Fruit fly (Drosophila melanogaster) Kc167 (cell line): ENCODE results near the gene CG14659.

Source experiments
- Myc ChIP-seq: fragments of >200 bp; optimal IDR thresholded peaks from 2 replicates; lab custom pipeline; 2017; ENCODE audit warnings: missing external identifiers
- Sin3A ChIP-seq: fragments of >200 bp; optimal IDR thresholded peaks from 2 replicates; lab custom pipeline; 2018; ENCODE audit warnings: missing external identifiers
- h ChIP-seq: fragments of >200 bp; optimal IDR thresholded peaks from 3 replicates; lab custom pipeline; 2018; ENCODE audit warnings: missing external identifiers
- insv ChIP-seq: fragments of >200 bp; optimal IDR thresholded peaks from 3 replicates; lab custom pipeline; 2018; ENCODE audit warnings: missing external identifiers
- psq ChIP-seq: fragments of >200 bp; optimal IDR thresholded peaks from 2 replicates; lab custom pipeline; 2017; ENCODE audit warnings: missing external identifiers
- ttk ChIP-seq: sonication (Bioruptor generic); optimal IDR thresholded peaks from 2 replicates; lab custom pipeline; 2017; ENCODE audit warnings: missing external identifiers

The CG14659 gene

DNA sequence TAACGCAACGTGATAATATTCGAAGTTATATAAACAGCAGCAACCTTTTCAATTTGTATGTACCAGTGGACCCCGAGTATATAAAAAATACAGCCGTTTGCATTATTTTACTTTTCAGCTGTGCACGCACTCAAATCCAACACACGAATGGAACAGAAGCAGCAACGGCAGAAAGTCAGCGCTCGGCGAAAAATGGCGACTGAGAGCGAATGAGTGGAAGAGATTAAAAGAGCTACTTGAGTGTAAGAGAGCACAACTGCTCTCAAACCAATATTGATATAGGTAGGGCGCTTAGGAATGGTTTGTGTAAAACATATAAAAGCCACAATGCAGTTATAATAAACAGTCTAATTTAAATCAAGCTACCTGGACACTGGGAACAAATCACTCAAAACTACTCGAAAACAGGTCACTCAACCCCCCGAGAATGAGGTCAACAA lies 24.8 kb downstream of the CG14659 start:
- TF ChIP-seq Myc (lab: Kevin White, UChicago) = no peak
- no peak for TF ChIP-seq Sin3A (lab: Kevin White, UChicago)
- TF ChIP-seq h = no peak
- TF ChIP-seq insv (lab: Kevin White, UChicago) = no peak
- no peak for TF ChIP-seq psq (lab: Kevin White, UChicago)
- TF ChIP-seq ttk (lab: Kevin White, UChicago) = no peak

DNA sequence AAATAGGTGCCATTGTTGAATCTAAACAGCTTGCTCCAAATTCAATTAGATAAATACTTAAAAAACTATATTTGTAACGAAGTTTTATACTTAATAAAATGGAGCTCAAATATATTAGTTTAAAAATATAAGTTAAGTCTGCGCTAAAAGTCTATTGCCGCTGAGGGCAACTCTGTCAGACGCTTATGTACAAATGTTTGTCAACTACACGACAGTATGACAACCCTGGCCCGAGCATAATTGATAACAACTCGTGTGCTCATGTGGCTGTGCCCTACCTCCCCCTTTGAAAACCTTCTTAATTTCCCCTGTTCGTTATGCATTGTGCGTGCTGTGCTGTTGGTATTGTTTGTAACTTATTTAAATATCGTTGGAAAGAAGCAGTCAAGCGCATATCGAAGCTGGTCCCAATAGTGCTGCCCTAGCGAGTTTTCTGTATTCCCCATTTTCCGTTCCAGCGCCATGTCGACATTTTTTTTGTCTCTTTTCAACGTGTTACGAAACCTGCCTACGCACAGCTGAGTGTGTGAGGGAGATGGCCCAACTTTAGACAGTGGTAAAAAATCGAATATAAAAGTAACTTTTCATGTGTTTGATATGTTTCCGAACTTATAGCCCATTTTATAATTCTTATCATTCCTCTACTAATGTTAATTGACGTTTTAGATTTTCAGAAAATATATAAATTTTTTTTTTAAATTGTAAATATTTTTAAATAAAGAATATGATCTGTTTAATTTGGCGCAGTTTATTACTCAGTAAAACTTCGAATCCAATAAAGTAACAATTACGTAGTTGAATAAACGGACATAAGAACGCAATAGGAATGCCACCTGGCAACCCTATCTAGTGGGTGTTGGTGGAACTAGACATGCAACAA lies 26.0 kb downstream of the CG14659 start:
- TF ChIP-seq h (no peak), Myc (lab: Kevin White, UChicago) (no peak), insv (lab: Kevin White, UChicago) (no peak), Sin3A (lab: Kevin White, UChicago) (no peak), ttk (lab: Kevin White, UChicago) (no peak), psq (lab: Kevin White, UChicago) (no peak)

DNA sequence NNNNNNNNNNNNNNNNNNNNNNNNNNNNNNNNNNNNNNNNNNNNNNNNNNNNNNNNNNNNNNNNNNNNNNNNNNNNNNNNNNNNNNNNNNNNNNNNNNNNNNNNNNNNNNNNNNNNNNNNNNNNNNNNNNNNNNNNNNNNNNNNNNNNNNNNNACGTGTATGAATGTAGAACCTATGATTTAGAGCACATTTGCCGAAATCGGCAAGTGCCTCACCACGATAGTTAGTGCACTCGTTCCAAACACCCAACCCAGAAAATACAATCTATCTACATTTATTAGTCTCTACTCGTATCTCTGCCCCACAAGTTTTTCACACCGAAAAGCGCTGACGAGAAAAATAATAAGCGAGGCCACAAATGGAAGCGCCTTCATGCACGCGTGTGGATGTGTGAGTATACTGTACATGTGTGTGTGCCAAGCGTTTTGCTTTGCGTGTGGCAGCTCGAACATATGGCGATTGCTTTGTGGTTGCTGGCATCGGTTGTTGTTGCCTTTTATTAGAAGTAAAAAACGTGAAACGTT lies 26.9 kb downstream of the CG14659 start:
- TF ChIP-seq psq (lab: Kevin White, UChicago) (peak; percentile 11), h (no peak)

DNA sequence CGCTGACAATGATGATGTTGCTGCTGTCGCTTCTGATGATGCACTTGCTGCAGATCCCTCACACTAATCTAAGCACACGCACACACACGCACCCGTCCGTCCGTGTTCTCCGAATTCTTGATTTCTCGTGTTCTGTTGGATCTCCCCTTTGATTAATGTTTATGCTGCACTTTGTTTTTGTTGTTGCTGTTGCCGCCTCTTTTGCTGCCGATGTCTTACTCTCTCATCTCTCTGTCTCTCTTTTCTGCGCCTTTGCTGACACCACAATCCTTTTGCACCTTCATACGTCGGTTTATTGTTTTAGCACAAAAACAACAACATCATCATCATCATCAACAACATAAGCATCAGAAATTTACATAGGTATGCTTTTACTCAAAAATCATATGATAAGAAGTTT lies 33.1 kb downstream of the CG14659 start:
- TF ChIP-seq Myc (lab: Kevin White, UChicago) (no peak), ttk (lab: Kevin White, UChicago) (no peak), psq (lab: Kevin White, UChicago) (no peak), insv (lab: Kevin White, UChicago) (no peak), h (no peak), Sin3A (lab: Kevin White, UChicago) (no peak)

DNA sequence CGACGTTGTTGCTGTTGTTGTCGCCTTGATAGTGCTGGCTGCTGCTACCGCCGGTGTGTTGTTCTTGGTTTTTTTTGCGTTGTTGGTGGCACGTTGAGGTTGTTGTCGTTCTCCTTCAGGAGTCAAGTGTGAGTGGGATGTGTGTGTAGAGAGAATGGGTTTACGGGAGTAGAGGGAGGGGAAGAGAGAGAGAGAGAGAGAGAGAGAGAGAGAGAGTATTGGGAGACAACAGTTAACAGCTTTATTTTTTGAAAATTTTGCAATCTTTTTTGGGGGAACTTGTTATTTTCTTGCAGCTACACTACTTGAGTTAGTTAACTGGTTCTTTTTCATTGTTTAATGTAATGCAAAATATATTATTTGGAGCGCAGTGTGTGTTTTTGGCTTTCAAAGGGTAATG lies 33.5 kb downstream of the CG14659 start:
- TF ChIP-seq Sin3A (lab: Kevin White, UChicago) (no peak), Myc (lab: Kevin White, UChicago) (no peak), insv (lab: Kevin White, UChicago) (no peak), psq (lab: Kevin White, UChicago) (no peak), ttk (lab: Kevin White, UChicago) (no peak)

DNA sequence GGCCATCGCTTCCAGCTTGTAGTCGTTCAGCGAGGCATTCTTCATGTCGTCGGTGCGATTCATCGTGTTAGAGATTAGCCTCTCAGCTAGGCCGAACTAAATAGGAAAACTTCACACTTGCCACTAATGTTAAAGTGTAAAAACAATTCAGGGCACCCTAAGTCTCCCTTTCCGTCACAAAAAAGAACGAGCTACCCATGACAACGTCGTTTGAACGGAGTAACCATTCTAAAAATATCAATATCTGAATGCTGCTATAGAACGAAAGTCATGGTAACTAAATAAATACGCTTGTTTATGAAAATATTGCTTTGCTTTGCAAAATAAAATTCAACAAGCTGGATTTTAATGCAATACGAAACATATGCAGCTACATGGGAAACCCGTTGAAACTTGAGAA lies 46.5 kb downstream of the CG14659 start, which contains the start of gene Ccdc39:
Gene Ccdc39, minus strand, starts transcription at position 101 of the 400 bp plus-strand sequence.
- TF ChIP-seq insv (lab: Kevin White, UChicago) (no peak), ttk (lab: Kevin White, UChicago) (no peak), psq (lab: Kevin White, UChicago) (no peak)
